Worm (Caenorhabditis elegans) whole organism, mixed stage, embryonic: Measurements from ENCODE around the gene Y69A2AR.24.

ENCODE experiments used
- elt-3 ChIP-seq: fragments of 150-350 bp; optimal IDR thresholded peaks from 2 replicates; lab custom pipeline; 2014; ENCODE audit warnings: missing biosample characterization, missing genetic modification characterization
- unc-62 ChIP-seq: fragments of 150-350 bp; optimal IDR thresholded peaks from 2 replicates; lab custom pipeline; 2014; ENCODE audit warnings: missing biosample characterization, missing genetic modification reagents, missing genetic modification characterization
- ztf-11 ChIP-seq: fragments of 150-350 bp; optimal IDR thresholded peaks from 2 replicates; lab custom pipeline; 2014; ENCODE audit warnings: missing biosample characterization, missing genetic modification characterization

- TF ChIP-seq ztf-11 (tag; lab: Kevin White, UChicago) (peak; percentile 33), elt-3 (tag; lab: Kevin White, UChicago) (peak; percentile 49), unc-62 (GFP tag; lab: Kevin White, UChicago) (peak; percentile 65)
Observed at ce11 chrIV:2601988-2602861, 38.4 kb upstream of the Y69A2AR.24 start.
